Fruit fly (Drosophila melanogaster) ovary, adult (tissue): ENCODE results near the gene tst.

Source experiments
- CG17801 ChIP-seq: fragments of 200-800 bp; optimal IDR thresholded peaks from 2 replicates; lab custom pipeline; 2019; ENCODE audit warnings: missing biosample characterization, mild to moderate bottlenecking, missing genetic modification characterization, moderate library complexity; ENCODE audit not compliant: partially characterized antibody

tst gene

DNA sequence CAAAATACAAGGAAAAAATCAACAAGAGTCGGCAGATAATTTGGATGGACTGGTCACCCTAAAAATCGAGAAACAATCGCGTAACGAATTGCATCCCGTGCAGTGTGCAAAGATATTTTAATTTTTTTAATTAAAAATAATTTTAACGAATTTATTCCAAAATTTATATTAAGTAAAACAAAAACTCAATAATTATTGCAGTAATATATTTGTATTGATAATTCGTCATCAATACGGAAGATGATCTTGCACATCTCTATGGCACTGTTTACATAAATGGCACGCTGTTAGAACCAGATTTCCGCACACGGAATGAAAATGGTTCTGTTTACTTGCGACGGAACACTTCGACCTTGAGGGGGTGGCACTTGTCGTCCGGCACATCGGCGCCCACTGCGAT is at the start of gene tst:
Gene tst (minus strand): TSS at position 52 of the 400 bp plus-strand sequence.
- TF ChIP-seq CG17801, result peak; percentile 94

dm6 chr3R:23820290-23820689 is 47.6 kb upstream of the tst start:
- no peak for TF ChIP-seq CG17801

- TF ChIP-seq CG17801, result peak; percentile 51
Observed at dm6 chr3R:23818879-23819408, 46.3 kb upstream of the tst start, which contains the start of the genes CG33111 and eIF4G2. Gene CG33111, minus strand, starts transcription at chr3R:23819237. Gene eIF4G2, minus strand, starts transcription at chr3R:23819237.

DNA sequence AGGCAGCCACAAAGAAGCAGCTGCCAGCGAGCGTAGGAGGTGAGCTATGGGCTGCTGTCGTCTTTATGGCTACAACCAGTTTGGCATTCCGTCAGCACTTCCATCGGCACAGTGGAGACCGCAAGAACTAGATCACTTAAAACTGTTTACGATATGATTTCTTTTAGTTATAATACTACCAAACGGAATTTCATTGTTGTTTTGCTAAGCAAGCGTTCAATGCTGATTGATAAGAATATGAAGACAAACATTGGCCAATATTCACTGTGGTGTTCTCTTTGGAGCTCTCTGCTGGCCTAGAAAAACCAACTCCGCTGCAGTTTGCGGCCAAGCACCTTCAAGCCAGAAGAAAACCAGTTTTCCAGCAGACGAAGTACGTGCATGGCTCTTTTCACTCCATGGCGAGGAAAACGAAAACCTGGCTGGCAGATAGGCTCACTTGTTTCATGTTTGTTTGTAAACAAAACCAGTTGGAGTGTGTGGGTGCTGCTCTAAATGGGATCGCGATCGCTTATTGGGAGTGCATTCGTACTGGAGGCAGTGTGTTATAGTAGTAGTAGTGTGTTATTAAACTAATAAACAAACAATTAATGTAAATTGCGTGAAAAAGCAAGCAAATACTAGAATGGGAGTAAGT is 45.0 kb upstream of the tst start:
- TF ChIP-seq CG17801, result no peak

- peak; percentile 30 for TF ChIP-seq CG17801
Observed at dm6 chr3R:23803668-23804067, 31.0 kb upstream of the tst start, which contains the start of gene CG34355. Gene CG34355, plus strand, starts transcription at chr3R:23803859.

DNA sequence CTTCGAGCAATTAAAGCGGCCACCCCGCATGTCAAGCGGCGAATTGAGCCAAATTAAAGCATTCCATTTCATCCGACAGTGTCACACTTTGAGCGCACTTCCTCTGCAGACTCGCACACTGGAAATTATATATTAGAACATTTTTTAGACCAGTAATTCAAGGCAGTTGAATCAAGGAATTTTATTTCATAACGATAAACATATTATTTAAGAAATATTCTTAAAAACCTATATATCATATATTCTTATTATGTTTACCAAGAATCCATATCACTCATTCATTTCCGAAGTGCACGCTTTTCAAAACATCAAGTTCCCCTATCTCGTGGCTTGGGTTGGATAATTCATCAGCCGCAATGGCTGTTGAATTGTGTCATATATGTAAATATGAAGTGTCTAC is 18.8 kb upstream of the tst start:
- no peak for TF ChIP-seq CG17801

DNA sequence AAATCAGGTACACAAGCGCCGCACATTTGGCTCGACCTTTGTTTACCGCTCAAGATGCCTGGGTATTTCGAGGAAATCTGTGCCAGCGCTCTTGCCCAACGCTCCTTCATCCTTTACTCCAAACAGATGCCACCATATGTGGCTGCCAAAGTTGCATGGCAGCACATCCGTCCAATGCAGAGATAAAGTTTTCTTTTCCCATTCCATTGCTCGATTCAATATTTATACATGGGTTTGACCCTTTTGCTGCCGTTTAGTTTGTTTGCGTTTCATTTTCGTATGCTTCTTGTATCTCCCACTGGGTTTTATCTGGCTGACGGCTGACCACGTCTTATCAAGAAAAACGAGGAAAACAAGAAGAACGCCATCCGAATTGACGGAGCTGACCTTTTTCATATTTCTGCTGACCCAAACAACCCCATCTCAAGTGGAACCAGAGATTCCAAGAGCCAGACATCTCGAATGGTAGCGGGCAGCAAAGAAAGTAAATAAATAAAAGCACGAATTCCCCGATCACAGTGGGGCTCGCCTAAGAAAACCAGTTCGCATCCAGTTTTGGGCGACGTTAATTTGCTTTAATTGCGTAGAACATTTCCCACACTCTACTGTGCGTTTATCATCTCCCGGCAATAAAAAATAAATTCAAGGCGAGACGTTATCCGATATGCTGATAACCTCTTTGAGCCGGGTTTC is 18.0 kb upstream of the tst start:
- peak; percentile 29 for TF ChIP-seq CG17801

DNA sequence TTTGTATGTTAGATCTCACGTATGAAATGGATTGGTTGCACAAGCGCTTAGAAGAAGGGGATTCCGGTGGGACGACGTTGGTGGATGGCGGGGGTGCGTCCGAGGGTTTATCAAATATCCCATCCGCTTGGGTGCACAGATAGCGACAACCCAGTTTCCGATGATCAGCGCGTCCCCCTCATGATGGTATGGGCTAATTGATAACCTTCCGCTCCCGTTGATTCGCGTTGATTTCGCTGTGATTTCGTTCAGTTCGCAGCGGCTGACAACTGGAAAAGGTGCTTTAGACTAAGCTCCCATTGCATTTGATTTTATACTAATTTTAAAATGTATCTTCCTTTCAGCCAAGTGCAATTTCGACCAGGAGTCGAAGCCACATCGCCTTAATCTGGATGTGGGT is 16.9 kb upstream of the tst start:
- TF ChIP-seq CG17801, result no peak

- TF ChIP-seq CG17801, result no peak
Observed at dm6 chr3R:23788406-23789021, 15.9 kb upstream of the tst start.

- no peak for TF ChIP-seq CG17801
Observed at dm6 chr3R:23787632-23787960, 14.9 kb upstream of the tst start.

DNA sequence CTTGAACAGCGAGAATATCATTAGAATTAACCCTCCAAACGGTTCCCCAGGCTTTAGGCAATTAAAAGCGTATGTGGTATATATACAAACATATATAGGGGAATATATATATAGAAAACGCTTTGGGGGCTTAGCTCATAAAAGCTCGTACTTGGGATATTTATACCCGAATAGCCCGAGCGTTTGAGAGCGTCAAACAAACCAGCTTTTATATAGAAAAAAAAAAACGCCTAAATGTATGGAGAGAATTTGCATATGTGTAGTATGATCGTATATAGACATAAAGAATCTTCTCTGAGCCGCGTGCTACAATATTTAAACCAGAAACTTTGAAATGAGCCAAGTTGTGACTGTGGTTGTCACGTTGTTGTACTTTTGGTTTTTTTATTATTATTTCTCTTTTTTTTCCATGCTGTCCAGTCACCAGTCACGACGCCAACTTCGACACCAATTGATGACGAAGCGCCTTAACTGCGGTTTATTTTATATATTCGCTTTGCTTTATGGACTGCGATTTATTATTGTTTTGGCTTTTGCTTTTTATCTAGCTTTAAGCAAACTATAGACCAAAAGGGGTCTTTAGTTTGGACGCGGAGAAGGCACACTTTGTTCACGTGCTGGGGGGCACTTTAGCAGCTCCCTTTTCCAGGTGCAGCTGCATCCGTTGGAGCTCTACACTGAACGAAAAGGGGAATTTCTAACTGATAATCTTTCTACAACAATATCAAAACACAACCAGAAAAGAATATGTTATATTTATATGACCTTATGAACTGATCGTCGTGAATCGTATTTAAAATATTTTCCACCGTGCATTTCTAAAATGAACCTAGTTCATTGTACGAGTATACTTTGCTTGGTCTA is 14.3 kb upstream of the tst start:
- TF ChIP-seq CG17801, result peak; percentile 77

dm6 chr3R:23784925-23785680 is 12.4 kb upstream of the tst start:
- TF ChIP-seq CG17801, result no peak

- no peak for TF ChIP-seq CG17801
Observed at dm6 chr3R:23783961-23784360, 11.3 kb upstream of the tst start.

dm6 chr3R:23783403-23783757 is 10.7 kb upstream of the tst start:
- no peak for TF ChIP-seq CG17801

DNA sequence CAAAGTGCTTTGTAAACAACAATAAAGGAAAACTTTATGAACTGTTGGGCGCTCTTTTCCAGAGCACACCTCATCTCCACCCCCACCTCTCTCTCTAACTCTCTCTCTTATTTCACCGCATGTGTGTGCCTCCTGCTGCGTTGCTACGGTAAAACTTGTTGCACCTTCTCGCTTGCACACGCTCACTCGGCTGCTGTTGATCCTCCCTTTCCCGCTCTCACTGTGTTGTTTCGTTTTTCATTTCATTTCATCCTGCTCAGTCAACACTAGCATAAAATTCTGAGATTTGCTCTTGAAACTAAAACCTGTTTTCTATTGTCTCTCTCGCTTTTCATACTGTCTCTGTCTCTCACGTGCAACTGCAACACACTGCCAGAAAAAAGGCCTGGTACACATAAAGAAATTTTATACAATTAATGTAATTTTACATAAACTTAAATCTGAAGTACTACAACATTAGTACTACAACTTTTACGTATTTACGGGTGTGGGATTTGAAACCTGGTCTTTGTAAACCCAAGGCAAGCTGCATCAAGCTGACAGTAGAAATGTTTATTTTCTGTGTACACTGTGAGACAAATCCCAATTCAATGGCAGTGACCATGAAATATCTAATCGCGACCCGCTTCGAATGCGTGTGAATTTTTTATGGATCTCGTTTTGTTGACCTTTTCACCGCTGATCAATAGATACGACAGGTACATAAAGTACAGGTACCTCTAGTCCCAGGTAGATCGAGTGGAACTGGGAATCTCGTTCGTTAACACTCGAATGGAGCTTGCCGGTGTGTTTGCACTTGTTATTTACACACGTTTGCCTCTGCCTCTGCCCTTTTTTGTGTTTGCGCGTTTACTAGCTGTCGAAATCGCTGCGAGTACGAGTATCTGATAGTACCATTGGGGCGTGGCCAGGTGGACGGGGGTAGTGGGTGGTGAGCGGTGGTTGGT is 10.1 kb upstream of the tst start:
- TF ChIP-seq CG17801, result no peak
